Worm (Caenorhabditis elegans) whole organism, midembryonic: ENCODE data around the gene dlat-1.

Source experiments
- T22C8.4 ChIP-seq: fragments of 200-800 bp; sonication (Bioruptor generic); IDR thresholded peaks from 2 replicates; pipeline ENCODE4 v1.3.6; 2022; ENCODE audit warnings: missing genetic modification characterization, missing compliant biosample characterization
- cog-1 ChIP-seq: sonication (generic microtip); optimal IDR thresholded peaks from 2 replicates; lab custom pipeline; 2016; ENCODE audit warnings: missing genetic modification characterization, missing compliant biosample characterization
- flt-1 ChIP-seq: fragments of 200-800 bp; sonication (Bioruptor generic); IDR thresholded peaks from 2 replicates; pipeline ENCODE4 v1.3.6; 2022; ENCODE audit warnings: missing genetic modification characterization, missing compliant biosample characterization
- klf-2 ChIP-seq: fragments of 200-800 bp; sonication (Bioruptor generic); conservative IDR thresholded peaks from 2 replicates; pipeline ENCODE4 v1.3.6; 2022; ENCODE audit warnings: missing genetic modification reagents, missing genetic modification characterization, missing compliant biosample characterization
- med-1 ChIP-seq: sonication (generic microtip); optimal IDR thresholded peaks from 2 replicates; lab custom pipeline; 2017; ENCODE audit warnings: missing genetic modification characterization, mild to moderate bottlenecking, missing compliant biosample characterization, antibody characterized with exemption, missing genetic modification reagents; ENCODE audit not compliant: insufficient read depth
- ref-1 ChIP-seq: fragments of 200-800 bp; sonication (Bioruptor generic); conservative IDR thresholded peaks from 2 replicates; pipeline ENCODE4 v1.3.6; 2022; ENCODE audit warnings: missing genetic modification reagents, missing genetic modification characterization, missing compliant biosample characterization
- tab-1 ChIP-seq: fragments of 200-800 bp; sonication (Bioruptor generic); IDR thresholded peaks from 2 replicates; pipeline ENCODE4 v1.3.6; 2022; ENCODE audit warnings: missing genetic modification characterization, missing compliant biosample characterization
- ztf-23 ChIP-seq: fragments of 200-800 bp; sonication (Bioruptor generic); IDR thresholded peaks from 2 replicates; pipeline ENCODE4 v1.3.6; 2022; ENCODE audit warnings: missing genetic modification reagents, missing genetic modification characterization, missing compliant biosample characterization
- ztf-29 ChIP-seq: fragments of 200-800 bp; sonication (Bioruptor generic); IDR thresholded peaks from 2 replicates; pipeline ENCODE4 v1.3.6; 2022; ENCODE audit warnings: missing genetic modification reagents, missing genetic modification characterization, missing compliant biosample characterization

The dlat-1 gene

ce11 chrV:14422317-14422716 lies 24.8 kb downstream of the dlat-1 start, which contains the start of gene pas-1:
Gene pas-1, minus strand, starts transcription at chrV:14422618.
- no peak for TF ChIP-seq tab-1 (GFP tag; lab: Robert Waterston, UW)
- no peak for TF ChIP-seq ref-1
- TF ChIP-seq flt-1 (GFP tag; lab: Robert Waterston, UW) = no peak
- TF ChIP-seq T22C8.4 (GFP tag; lab: Robert Waterston, UW) = no peak
- TF ChIP-seq ztf-23 (GFP tag; lab: Robert Waterston, UW) = no peak
- TF ChIP-seq klf-2 (GFP tag; lab: Robert Waterston, UW) = no peak
- no peak for TF ChIP-seq med-1 (GFP tag; lab: Kevin White, UChicago)
- no peak for TF ChIP-seq cog-1 (tag; lab: Kevin White, UChicago)
- TF ChIP-seq ztf-29 (GFP tag; lab: Robert Waterston, UW) = no peak

ce11 chrV:14421325-14421724 lies 25.8 kb downstream of the dlat-1 start, which contains the start of gene dhs-22:
Gene dhs-22, minus strand, starts transcription at chrV:14421440.
- TF ChIP-seq cog-1 (tag; lab: Kevin White, UChicago) (no peak), ref-1 (no peak), flt-1 (GFP tag; lab: Robert Waterston, UW) (no peak), klf-2 (GFP tag; lab: Robert Waterston, UW) (no peak), ztf-29 (GFP tag; lab: Robert Waterston, UW) (no peak), tab-1 (GFP tag; lab: Robert Waterston, UW) (no peak), med-1 (GFP tag; lab: Kevin White, UChicago) (no peak), ztf-23 (GFP tag; lab: Robert Waterston, UW) (no peak), T22C8.4 (GFP tag; lab: Robert Waterston, UW) (no peak)

- TF ChIP-seq ref-1 = no peak
- TF ChIP-seq cog-1 (tag; lab: Kevin White, UChicago) = no peak
- TF ChIP-seq ztf-29 (GFP tag; lab: Robert Waterston, UW) = no peak
- no peak for TF ChIP-seq flt-1 (GFP tag; lab: Robert Waterston, UW)
- no peak for TF ChIP-seq T22C8.4 (GFP tag; lab: Robert Waterston, UW)
These were observed 27.2 kb downstream of the dlat-1 start for ce11 chrV:14419855-14420254.

ce11 chrV:14417735-14418134 lies 29.4 kb downstream of the dlat-1 start, which contains the start of the genes nxf-2 and set-31:
Gene nxf-2, minus strand, starts transcription at chrV:14417835.
Gene set-31, plus strand, starts transcription at chrV:14417903.
- no peak for TF ChIP-seq ztf-23 (GFP tag; lab: Robert Waterston, UW)
- no peak for TF ChIP-seq cog-1 (tag; lab: Kevin White, UChicago)
- no peak for TF ChIP-seq tab-1 (GFP tag; lab: Robert Waterston, UW)
- no peak for TF ChIP-seq flt-1 (GFP tag; lab: Robert Waterston, UW)
- TF ChIP-seq ref-1 = no peak
- TF ChIP-seq klf-2 (GFP tag; lab: Robert Waterston, UW) = no peak
- no peak for TF ChIP-seq med-1 (GFP tag; lab: Kevin White, UChicago)
- TF ChIP-seq ztf-29 (GFP tag; lab: Robert Waterston, UW) = no peak
- no peak for TF ChIP-seq T22C8.4 (GFP tag; lab: Robert Waterston, UW)

ce11 chrV:14414964-14415564 lies 32.0 kb downstream of the dlat-1 start, which contains the start of the genes nxf-1 and C15H11.11:
Gene nxf-1, minus strand, starts transcription at chrV:14415014.
Gene C15H11.11, plus strand, starts transcription at chrV:14415499.
- TF ChIP-seq ztf-29 (GFP tag; lab: Robert Waterston, UW) (no peak), klf-2 (GFP tag; lab: Robert Waterston, UW) (no peak), cog-1 (tag; lab: Kevin White, UChicago) (no peak), ztf-23 (GFP tag; lab: Robert Waterston, UW) (no peak), ref-1 (no peak), T22C8.4 (GFP tag; lab: Robert Waterston, UW) (no peak)

ce11 chrV:14414032-14414431 lies 33.1 kb downstream of the dlat-1 start:
- TF ChIP-seq T22C8.4 (GFP tag; lab: Robert Waterston, UW) (no peak), klf-2 (GFP tag; lab: Robert Waterston, UW) (no peak), ztf-23 (GFP tag; lab: Robert Waterston, UW) (no peak), med-1 (GFP tag; lab: Kevin White, UChicago) (no peak), ztf-29 (GFP tag; lab: Robert Waterston, UW) (no peak), ref-1 (no peak), flt-1 (GFP tag; lab: Robert Waterston, UW) (no peak), cog-1 (tag; lab: Kevin White, UChicago) (no peak), tab-1 (GFP tag; lab: Robert Waterston, UW) (no peak)

ce11 chrV:14411989-14412388 lies 35.1 kb downstream of the dlat-1 start:
- TF ChIP-seq med-1 (GFP tag; lab: Kevin White, UChicago) (no peak), flt-1 (GFP tag; lab: Robert Waterston, UW) (no peak), klf-2 (GFP tag; lab: Robert Waterston, UW) (no peak), ztf-29 (GFP tag; lab: Robert Waterston, UW) (no peak), cog-1 (tag; lab: Kevin White, UChicago) (no peak)

ce11 chrV:14409905-14410304 lies 37.2 kb downstream of the dlat-1 start:
- TF ChIP-seq T22C8.4 (GFP tag; lab: Robert Waterston, UW) (no peak), cog-1 (tag; lab: Kevin White, UChicago) (no peak), flt-1 (GFP tag; lab: Robert Waterston, UW) (no peak), ref-1 (no peak), med-1 (GFP tag; lab: Kevin White, UChicago) (no peak), klf-2 (GFP tag; lab: Robert Waterston, UW) (no peak), ztf-23 (GFP tag; lab: Robert Waterston, UW) (no peak), ztf-29 (GFP tag; lab: Robert Waterston, UW) (no peak), tab-1 (GFP tag; lab: Robert Waterston, UW) (no peak)

- TF ChIP-seq med-1 (GFP tag; lab: Kevin White, UChicago) (no peak), tab-1 (GFP tag; lab: Robert Waterston, UW) (no peak), ztf-23 (GFP tag; lab: Robert Waterston, UW) (no peak), cog-1 (tag; lab: Kevin White, UChicago) (no peak), ztf-29 (GFP tag; lab: Robert Waterston, UW) (no peak), klf-2 (GFP tag; lab: Robert Waterston, UW) (no peak)
These were observed 38.3 kb downstream of the dlat-1 start, which contains the start of gene gnrr-2 for ce11 chrV:14408774-14409173. Gene gnrr-2, plus strand, starts transcription at chrV:14409074.
